Worm (Caenorhabditis elegans): ENCODE measurements around the gene C06B8.7.

The C06B8.7 gene

ce11 chrV:15495169-15495568 is 3.4 kb upstream of the C06B8.7 start, which contains the start of gene srh-219:
TSS of gene srh-219 (plus strand) at chrV:15495469.
- TF ChIP-seq nhr-6 (tag; optimal IDR thresholded peaks at IDR 0.05): no peak
- no peak for TF ChIP-seq tag-97 (GFP tag; IDR thresholded peaks at IDR 0.05)
- TF ChIP-seq egl-43 (GFP tag; IDR thresholded peaks at IDR 0.05): no peak
- TF ChIP-seq zfp-2 (tag; optimal IDR thresholded peaks at IDR 0.05): no peak
- TF ChIP-seq lin-38 (GFP tag; IDR thresholded peaks at IDR 0.05): no peak
- TF ChIP-seq ceh-82 (tag; optimal IDR thresholded peaks at IDR 0.05): no peak
- no peak for TF ChIP-seq daf-19 (GFP tag; conservative IDR thresholded peaks at IDR 0.05)
- no peak for TF ChIP-seq zip-11 (GFP tag; IDR thresholded peaks at IDR 0.05)
- no peak for TF ChIP-seq F44E2.7 (GFP tag; IDR thresholded peaks at IDR 0.05)
- TF ChIP-seq nhr-237 (tag; optimal IDR thresholded peaks at IDR 0.05): no peak
- no peak for TF ChIP-seq zag-1 (tag; optimal IDR thresholded peaks at IDR 0.05)
- TF ChIP-seq attf-4 (tag; optimal IDR thresholded peaks at IDR 0.05): no peak
- TF ChIP-seq ztf-11 (tag; optimal IDR thresholded peaks at IDR 0.05): no peak

ce11 chrV:15497731-15498130 is 803 bp upstream of the C06B8.7 start:
- no peak for TF ChIP-seq saeg-2 (GFP tag; IDR thresholded peaks at IDR 0.05)
- peak; percentile 7 for TF ChIP-seq rbr-2 (tag; optimal IDR thresholded peaks at IDR 0.05)
- TF ChIP-seq hlh-11 (tag; optimal IDR thresholded peaks at IDR 0.05): peak; percentile 93
- peak; percentile 82 for TF ChIP-seq nhr-28 (tag; optimal IDR thresholded peaks at IDR 0.05)
- peak; percentile 90 for TF ChIP-seq dve-1 (tag; optimal IDR thresholded peaks at IDR 0.05; ENCODE audit: insufficient read depth)
- TF ChIP-seq T26A8.4 (GFP tag; IDR thresholded peaks at IDR 0.05): peak; percentile 57
- TF ChIP-seq aly-2 (tag; optimal IDR thresholded peaks at IDR 0.05): no peak
- peak; percentile 42 for TF ChIP-seq mes-2 (tag; optimal IDR thresholded peaks at IDR 0.05; ENCODE audit: poor library complexity, severe bottlenecking)
- TF ChIP-seq php-3 (GFP tag; IDR thresholded peaks at IDR 0.05): peak; percentile 75; the same call in 1 of the 2 replicates
- peak; percentile 17 for TF ChIP-seq ceh-28 (tag; optimal IDR thresholded peaks at IDR 0.05)
- no peak for TF ChIP-seq pha-4 (GFP tag; IDR thresholded peaks at IDR 0.05)
- TF ChIP-seq pha-4 (tag; optimal IDR thresholded peaks at IDR 0.05): peak; percentile 96
- TF ChIP-seq pqm-1 (tag; optimal IDR thresholded peaks at IDR 0.05): peak; percentile 59
- TF ChIP-seq attf-4 (tag; optimal IDR thresholded peaks at IDR 0.05): no peak
- peak; percentile 56 for TF ChIP-seq fos-1 (tag; optimal IDR thresholded peaks at IDR 0.05)
- TF ChIP-seq nhr-111 (GFP tag; optimal IDR thresholded peaks at IDR 0.05): no peak
- TF ChIP-seq madf-5 (GFP tag; IDR thresholded peaks at IDR 0.05): no peak
- peak; percentile 89 for TF ChIP-seq nhr-6 (tag; optimal IDR thresholded peaks at IDR 0.05)
- no peak; the same call in 1 of the 2 replicates for TF ChIP-seq dmd-6 (GFP tag; IDR thresholded peaks at IDR 0.05)
- 0 out of 2 replicates have a peak, but pooled peaks have one; percentile 36 for TF ChIP-seq D1046.2 (GFP tag; IDR thresholded peaks at IDR 0.05)
- TF ChIP-seq dpl-1 (GFP tag; optimal IDR thresholded peaks at IDR 0.05): peak; percentile 37
- peak; percentile 71 for TF ChIP-seq nhr-48 (tag; optimal IDR thresholded peaks at IDR 0.05)
- TF ChIP-seq daf-16 (GFP tag; optimal IDR thresholded peaks at IDR 0.05): peak in 1 of 2 experiments; percentile 75
- TF ChIP-seq daf-16 (tag; optimal IDR thresholded peaks at IDR 0.05): peak; percentile 98
- peak; percentile 95 for TF ChIP-seq nhr-41 (GFP tag; IDR thresholded peaks at IDR 0.05)
- TF ChIP-seq jun-1 (tag; optimal IDR thresholded peaks at IDR 0.05): peak; percentile 56
- peak; percentile 49 for TF ChIP-seq mxl-3 (GFP tag; optimal IDR thresholded peaks at IDR 0.05)
- no peak for TF ChIP-seq ceh-62 (tag; optimal IDR thresholded peaks at IDR 0.05)
- TF ChIP-seq cey-2 (tag; optimal IDR thresholded peaks at IDR 0.05; ENCODE audit: borderline replicate concordance, insufficient read depth): no peak
- TF ChIP-seq dmd-8 (GFP tag; IDR thresholded peaks at IDR 0.05): peak; percentile 59; the same call in 1 of the 2 replicates
- no peak for TF ChIP-seq lin-29 (GFP tag; IDR thresholded peaks at IDR 0.05)
